Fruit fly (Drosophila melanogaster) whole organism, embryonic: ENCODE results near the gene CG43077.

Source experiments
- ATbp ChIP-seq: fragments of 200-800 bp; sonication (Bioruptor generic); optimal IDR thresholded peaks from 2 replicates; lab custom pipeline; 2017; ENCODE audit warnings: missing biosample characterization, mild to moderate bottlenecking, missing genetic modification characterization, missing genetic modification reagents
- Antp ChIP-seq: fragments of 200-800 bp; sonication (Bioruptor generic); optimal IDR thresholded peaks from 3 replicates; lab custom pipeline; 2016; ENCODE audit warnings: missing biosample characterization, missing genetic modification characterization
- Asciz ChIP-seq: fragments of 200-800 bp; sonication (Bioruptor generic); optimal IDR thresholded peaks from 2 replicates; lab custom pipeline; 2017; ENCODE audit warnings: missing biosample characterization, mild to moderate bottlenecking, missing genetic modification characterization, missing genetic modification reagents
- B-H2 ChIP-seq: fragments of 200-800 bp; sonication (Bioruptor generic); optimal IDR thresholded peaks from 2 replicates; lab custom pipeline; 2018; ENCODE audit warnings: missing biosample characterization, mild to moderate bottlenecking, missing genetic modification characterization
- CG10267 ChIP-seq: fragments of 200-800 bp; sonication (Bioruptor generic); optimal IDR thresholded peaks from 2 replicates; lab custom pipeline; 2018; ENCODE audit warnings: missing biosample characterization, mild to moderate bottlenecking, missing genetic modification characterization, moderate library complexity
- CG10366 ChIP-seq: fragments of 200-800 bp; sonication (Bioruptor generic); IDR thresholded peaks from 2 replicates; pipeline ENCODE4 v1.3.6; 2022; ENCODE audit warnings: missing biosample characterization, missing genetic modification characterization
- CG10543 ChIP-seq: fragments of 200-800 bp; sonication (Bioruptor generic); optimal IDR thresholded peaks from 3 replicates; lab custom pipeline; 2017; ENCODE audit warnings: missing biosample characterization, mild to moderate bottlenecking, missing genetic modification characterization, moderate library complexity
- CG10654 ChIP-seq: fragments of 200-800 bp; sonication (Bioruptor generic); optimal IDR thresholded peaks from 2 replicates; lab custom pipeline; 2016; ENCODE audit warnings: missing biosample characterization, missing genetic modification characterization
- CG12391 ChIP-seq: fragments of 200-800 bp; sonication (Bioruptor generic); optimal IDR thresholded peaks from 3 replicates; lab custom pipeline; 2018; ENCODE audit warnings: missing biosample characterization, mild to moderate bottlenecking, missing genetic modification characterization, moderate library complexity
- CG14965 ChIP-seq: fragments of 200-800 bp; sonication (Bioruptor generic); optimal IDR thresholded peaks from 2 replicates; lab custom pipeline; 2016; ENCODE audit warnings: missing biosample characterization, missing genetic modification characterization, borderline replicate concordance
- CG15269 ChIP-seq: fragments of 200-800 bp; sonication (Bioruptor generic); optimal IDR thresholded peaks from 2 replicates; lab custom pipeline; 2018; ENCODE audit warnings: missing biosample characterization, mild to moderate bottlenecking, missing genetic modification characterization, moderate library complexity
- CG15696 ChIP-seq: fragments of 200-800 bp; sonication (Bioruptor generic); optimal IDR thresholded peaks from 2 replicates; lab custom pipeline; 2019; ENCODE audit warnings: missing biosample characterization, mild to moderate bottlenecking, missing genetic modification characterization, moderate library complexity
- CG18599 ChIP-seq: fragments of 200-800 bp; sonication (Bioruptor generic); optimal IDR thresholded peaks from 3 replicates; lab custom pipeline; 2017; ENCODE audit warnings: missing biosample characterization, missing genetic modification characterization, mild to moderate bottlenecking, moderate library complexity, missing genetic modification reagents
- CG34422 ChIP-seq: fragments of 200-800 bp; sonication (Bioruptor generic); IDR thresholded peaks from 3 replicates; pipeline ENCODE4 v1.3.6; 2022; ENCODE audit warnings: missing biosample characterization, missing genetic modification characterization
- CG4820 ChIP-seq: fragments of 200-800 bp; sonication (Bioruptor generic); optimal IDR thresholded peaks from 3 replicates; lab custom pipeline; 2016; ENCODE audit warnings: missing biosample characterization, missing genetic modification characterization
- CG6683 ChIP-seq: fragments of 200-800 bp; sonication (Bioruptor generic); optimal IDR thresholded peaks from 2 replicates; lab custom pipeline; 2017; ENCODE audit warnings: missing biosample characterization, mild to moderate bottlenecking, missing genetic modification characterization, missing genetic modification reagents
- CG8089 ChIP-seq: fragments of 200-800 bp; sonication (Bioruptor generic); optimal IDR thresholded peaks from 3 replicates; lab custom pipeline; 2016; ENCODE audit warnings: missing biosample characterization, missing genetic modification characterization
- CG8281 ChIP-seq: fragments of 200-800 bp; sonication (Bioruptor generic); optimal IDR thresholded peaks from 2 replicates; lab custom pipeline; 2018; ENCODE audit warnings: missing biosample characterization, mild to moderate bottlenecking, missing genetic modification characterization, moderate library complexity
- CG8359 ChIP-seq: fragments of 200-800 bp; sonication (Bioruptor generic); optimal IDR thresholded peaks from 2 replicates; lab custom pipeline; 2017; ENCODE audit warnings: missing biosample characterization, mild to moderate bottlenecking, missing genetic modification characterization, borderline replicate concordance
- CG9932 ChIP-seq: fragments of 200-800 bp; sonication (Bioruptor generic); IDR thresholded peaks from 2 replicates; pipeline ENCODE4 v1.3.6; 2022; ENCODE audit warnings: missing biosample characterization, missing genetic modification characterization
- Dll ChIP-seq: fragments of 200-800 bp; sonication (Bioruptor generic); IDR thresholded peaks from 4 replicates; pipeline ENCODE4 v1.3.6; 2022; ENCODE audit warnings: missing biosample characterization, missing genetic modification characterization; ENCODE audit not compliant: partially characterized antibody
- Doc3 ChIP-seq: fragments of 200-800 bp; sonication (Bioruptor generic); IDR thresholded peaks from 3 replicates; pipeline ENCODE4 v1.3.6; 2022; ENCODE audit warnings: missing biosample characterization, missing genetic modification characterization; ENCODE audit not compliant: partially characterized antibody
- Elba2 ChIP-seq: fragments of 200-800 bp; sonication (Bioruptor generic); optimal IDR thresholded peaks from 3 replicates; lab custom pipeline; 2016; ENCODE audit warnings: missing biosample characterization, missing genetic modification characterization
- Hmx ChIP-seq: fragments of 200-800 bp; sonication (Bioruptor generic); optimal IDR thresholded peaks from 2 replicates; lab custom pipeline; 2016; ENCODE audit warnings: missing biosample characterization, missing genetic modification characterization
- Kr ChIP-seq: fragments of 200-800 bp; sonication (Bioruptor generic); optimal IDR thresholded peaks from 2 replicates; lab custom pipeline; 2017; ENCODE audit warnings: missing biosample characterization, mild to moderate bottlenecking, missing genetic modification characterization
- Lim3 ChIP-seq: fragments of 200-800 bp; sonication (Bioruptor generic); IDR thresholded peaks from 2 replicates; pipeline ENCODE4 v1.3.6; 2022; ENCODE audit warnings: missing biosample characterization, missing genetic modification characterization
- NC2α ChIP-seq: fragments of 200-800 bp; sonication (Bioruptor generic); optimal IDR thresholded peaks from 2 replicates; lab custom pipeline; 2016; ENCODE audit warnings: missing biosample characterization, missing genetic modification characterization
- Oaz ChIP-seq: fragments of 200-800 bp; sonication (Bioruptor generic); IDR thresholded peaks from 2 replicates; pipeline ENCODE4 v1.3.6; 2022; ENCODE audit warnings: missing biosample characterization, missing genetic modification characterization
- PHDP ChIP-seq: fragments of 200-800 bp; sonication (Bioruptor generic); optimal IDR thresholded peaks from 3 replicates; lab custom pipeline; 2018; ENCODE audit warnings: missing biosample characterization, mild to moderate bottlenecking, missing genetic modification characterization, moderate library complexity
- Pdp1 ChIP-seq, 2 experiments: fragments of 200-800 bp; sonication (Bioruptor generic); optimal IDR thresholded peaks; 3 replicates each; lab custom pipeline; 2016; ENCODE audit warnings: missing biosample characterization in 2 of 2, missing genetic modification characterization in 2 of 2, mild to moderate bottlenecking in 1 of 2, moderate library complexity in 1 of 2
- Poxn ChIP-seq: fragments of 200-800 bp; sonication (Bioruptor generic); IDR thresholded peaks from 2 replicates; pipeline ENCODE4 v1.3.6; 2022; ENCODE audit warnings: missing biosample characterization, missing genetic modification characterization
- Ssrp ChIP-seq: fragments of 200-800 bp; sonication (Bioruptor generic); optimal IDR thresholded peaks from 2 replicates; lab custom pipeline; 2018; ENCODE audit warnings: missing biosample characterization, mild to moderate bottlenecking, missing genetic modification characterization, moderate library complexity
- dysf ChIP-seq: fragments of 200-800 bp; sonication (Bioruptor generic); IDR thresholded peaks from 3 replicates; pipeline ENCODE4 v1.3.6; 2022; ENCODE audit warnings: missing biosample characterization, missing genetic modification characterization
- ems ChIP-seq: fragments of 200-800 bp; sonication (Bioruptor generic); optimal IDR thresholded peaks from 3 replicates; lab custom pipeline; 2016; ENCODE audit warnings: missing biosample characterization, missing genetic modification characterization
- eve ChIP-seq, 2 experiments: fragments of >200 bp; optimal IDR thresholded peaks; 2 replicates each; lab custom pipeline; 2017; ENCODE audit warnings: missing biosample characterization in 2 of 2, missing genetic modification characterization in 2 of 2
- eyg ChIP-seq: fragments of 200-800 bp; sonication (Bioruptor generic); optimal IDR thresholded peaks from 3 replicates; lab custom pipeline; 2016; ENCODE audit warnings: missing biosample characterization, missing genetic modification characterization
- gcm2 ChIP-seq: fragments of 200-800 bp; sonication (Bioruptor generic); optimal IDR thresholded peaks from 2 replicates; lab custom pipeline; 2016; ENCODE audit warnings: missing biosample characterization, missing genetic modification characterization
- ken ChIP-seq: fragments of 200-800 bp; sonication (Bioruptor generic); IDR thresholded peaks from 3 replicates; pipeline ENCODE4 v1.3.6; 2022; ENCODE audit warnings: missing biosample characterization, missing genetic modification characterization
- lola ChIP-seq, 3 experiments: fragments of >200 bp in 2 of 3; fragments of 200-800 bp in 1 of 3; sonication (Bioruptor generic) in 1 of 3; optimal IDR thresholded peaks; 2 replicates each; lab custom pipeline; 2017 to 2019; ENCODE audit warnings: missing biosample characterization in 3 of 3, missing genetic modification characterization in 3 of 3, mild to moderate bottlenecking in 1 of 3, moderate library complexity in 1 of 3
- pb ChIP-seq: fragments of 200-800 bp; sonication (Bioruptor generic); optimal IDR thresholded peaks from 3 replicates; lab custom pipeline; 2016; ENCODE audit warnings: missing biosample characterization, missing genetic modification characterization
- ro ChIP-seq: fragments of 200-800 bp; sonication (Bioruptor generic); IDR thresholded peaks from 2 replicates; pipeline ENCODE4 v1.3.6; 2022; ENCODE audit warnings: missing biosample characterization, missing genetic modification characterization
- row ChIP-seq: fragments of 200-800 bp; sonication (Bioruptor generic); IDR thresholded peaks from 3 replicates; pipeline ENCODE4 v1.3.6; 2022; ENCODE audit warnings: missing biosample characterization, missing genetic modification characterization
- sc ChIP-seq, 3 experiments: fragments of >200 bp in 2 of 3; fragments of 200-800 bp in 1 of 3; sonication (Bioruptor generic) in 1 of 3; optimal IDR thresholded peaks; 2 replicates in 2 of 3; 3 replicates in 1 of 3; lab custom pipeline; 2017; ENCODE audit warnings: mild to moderate bottlenecking in 1 of 3, missing biosample characterization in 1 of 3, missing genetic modification characterization in 1 of 3, missing genetic modification reagents in 1 of 3
- tin ChIP-seq: fragments of 200-800 bp; sonication (Bioruptor generic); optimal IDR thresholded peaks from 3 replicates; lab custom pipeline; 2016; ENCODE audit warnings: missing biosample characterization, missing genetic modification characterization
- tio ChIP-seq: fragments of 200-800 bp; sonication (Bioruptor generic); optimal IDR thresholded peaks from 2 replicates; lab custom pipeline; 2017; ENCODE audit warnings: missing biosample characterization, missing genetic modification characterization, inconsistent platforms
- zf30C ChIP-seq: fragments of 200-800 bp; sonication (Bioruptor generic); optimal IDR thresholded peaks from 3 replicates; lab custom pipeline; 2018; ENCODE audit warnings: missing biosample characterization, mild to moderate bottlenecking, missing genetic modification characterization

Gene CG43077

dm6 chrX:17113324-17113723 is 45.0 kb upstream of the CG43077 start (continued):
- TF ChIP-seq Asciz (GFP tag; lab: Kevin White, UChicago) (no peak), Ssrp (tag; lab: Kevin White, UChicago) (peak; percentile 30), zf30C (GFP tag; lab: Kevin White, UChicago) (peak; percentile 33), CG15269 (tag; lab: Kevin White, UChicago) (peak; percentile 8), CG8089 (GFP tag; lab: Kevin White, UChicago) (no peak)

- TF ChIP-seq CG15696 (tag; lab: Kevin White, UChicago) (peak; percentile 2), CG8359 (GFP tag; lab: Kevin White, UChicago) (no peak), CG10654 (no peak), CG34422 (GFP tag; lab: Robert Waterston, UW) (no peak), CG12391 (tag; lab: Kevin White, UChicago) (no peak), pb (GFP tag; lab: Kevin White, UChicago) (no peak), tin (GFP tag; lab: Kevin White, UChicago) (peak; percentile 2), ken (GFP tag; lab: Robert Waterston, UW) (no peak), ems (GFP tag; lab: Kevin White, UChicago) (no peak), CG10267 (tag; lab: Kevin White, UChicago) (no peak), gcm2 (GFP tag; lab: Kevin White, UChicago) (no peak), Dll (GFP tag; lab: Robert Waterston, UW) (no peak), Oaz (no peak), tio (GFP tag; lab: Kevin White, UChicago) (peak; percentile 16), Pdp1 (GFP tag; optimal IDR thresholded peaks at IDR 0.05; lab: Kevin White, UChicago) (no peak), row (GFP tag; lab: Robert Waterston, UW) (0 out of 3 replicates have a peak, but pooled peaks have one; percentile 12), sc (optimal IDR thresholded peaks at IDR 0.05; lab: Kevin White, UChicago) (no peak), sc (GFP tag; optimal IDR thresholded peaks at IDR 0.05; lab: Kevin White, UChicago) (peak; percentile 30), Hmx (GFP tag; lab: Kevin White, UChicago) (no peak), CG14965 (GFP tag; lab: Kevin White, UChicago) (no peak), PHDP (tag; lab: Kevin White, UChicago) (no peak), CG10543 (GFP tag; lab: Kevin White, UChicago) (no peak), eyg (GFP tag; lab: Kevin White, UChicago) (no peak), B-H2 (GFP tag; lab: Kevin White, UChicago) (no peak), ro (GFP tag; lab: Robert Waterston, UW) (no peak), CG4820 (GFP tag; lab: Kevin White, UChicago) (peak; percentile 23), Doc3 (no peak), CG6683 (no peak), CG8281 (no peak), Elba2 (GFP tag; lab: Kevin White, UChicago) (no peak), NC2α (GFP tag; lab: Kevin White, UChicago) (no peak), Antp (GFP tag; lab: Kevin White, UChicago) (no peak), Poxn (GFP tag; lab: Robert Waterston, UW) (no peak), dysf (GFP tag; lab: Robert Waterston, UW) (no peak), CG10366 (GFP tag; lab: Robert Waterston, UW) (no peak), ATbp (GFP tag; lab: Kevin White, UChicago) (no peak), CG9932 (GFP tag; lab: Robert Waterston, UW) (no peak), Lim3 (GFP tag; lab: Robert Waterston, UW) (no peak), Kr (GFP tag; lab: Kevin White, UChicago) (no peak), CG18599 (no peak), lola (GFP tag; optimal IDR thresholded peaks at IDR 0.05; lab: Kevin White, UChicago) (peak in 1 of 3 experiments; percentile 13), eve (GFP tag; optimal IDR thresholded peaks at IDR 0.05; lab: Kevin White, UChicago) (no peak)
Measured at dm6 chrX:17111958-17112953, 43.9 kb upstream of the CG43077 start.
